Worm (Caenorhabditis elegans) whole organism, early embryonic: Measurements from ENCODE around the gene pptr-2.

ENCODE experiments used
- B0310.2 ChIP-seq: sonication (generic microtip); optimal IDR thresholded peaks from 2 replicates; lab custom pipeline; 2016; ENCODE audit warnings: mild to moderate bottlenecking, missing genetic modification characterization, missing compliant biosample characterization
- F13C5.2 ChIP-seq: sonication (generic microtip); optimal IDR thresholded peaks from 2 replicates; lab custom pipeline; 2017; ENCODE audit warnings: mild to moderate bottlenecking, missing genetic modification characterization, inconsistent platforms, missing compliant biosample characterization
- aly-1 ChIP-seq: sonication (generic microtip); optimal IDR thresholded peaks from 2 replicates; lab custom pipeline; 2016; ENCODE audit warnings: missing genetic modification characterization, missing compliant biosample characterization
- ama-1 ChIP-seq: fragments of 150-350 bp; optimal IDR thresholded peaks from 2 replicates; lab custom pipeline; 2014
- ceh-13 ChIP-seq: fragments of 200-800 bp; sonication (Bioruptor generic); optimal IDR thresholded peaks from 2 replicates; lab custom pipeline; 2018; ENCODE audit warnings: mild to moderate bottlenecking, missing genetic modification characterization, missing compliant biosample characterization
- flt-1 ChIP-seq: fragments of 200-800 bp; sonication (Bioruptor generic); IDR thresholded peaks from 2 replicates; pipeline ENCODE4 v1.3.6; 2022; ENCODE audit warnings: missing genetic modification characterization, missing compliant biosample characterization
- hmg-4 ChIP-seq: fragments of 200-800 bp; sonication (Bioruptor generic); optimal IDR thresholded peaks from 2 replicates; lab custom pipeline; 2018; ENCODE audit warnings: mild to moderate bottlenecking, missing genetic modification characterization, missing compliant biosample characterization
- hnd-1 ChIP-seq: sonication (generic microtip); optimal IDR thresholded peaks from 2 replicates; lab custom pipeline; 2016; ENCODE audit warnings: missing genetic modification characterization, missing compliant biosample characterization
- pes-1 ChIP-seq: fragments of 200-800 bp; sonication (Bioruptor generic); IDR thresholded peaks from 2 replicates; pipeline ENCODE4 v1.3.6; 2022; ENCODE audit warnings: missing genetic modification reagents, missing genetic modification characterization, missing compliant biosample characterization
- sea-1 ChIP-seq: fragments of 200-800 bp; sonication (Bioruptor generic); conservative IDR thresholded peaks from 2 replicates; pipeline ENCODE4 v1.3.6; 2022; ENCODE audit warnings: missing genetic modification characterization, missing compliant biosample characterization
- tbx-37 ChIP-seq: fragments of 200-800 bp; sonication (Bioruptor generic); conservative IDR thresholded peaks from 2 replicates; pipeline ENCODE4 v1.3.6; 2022; ENCODE audit warnings: missing genetic modification reagents, missing genetic modification characterization, missing compliant biosample characterization
- tra-4 ChIP-seq: sonication (generic microtip); optimal IDR thresholded peaks from 2 replicates; lab custom pipeline; 2017; ENCODE audit warnings: missing genetic modification characterization, missing compliant biosample characterization

ce11 chrV:11082964-11083363 lies 48.2 kb upstream of the pptr-2 start:
- TF ChIP-seq ama-1 (lab: Kevin White, UChicago): no peak
- TF ChIP-seq hmg-4: no peak
- no peak for TF ChIP-seq B0310.2 (tag; lab: Kevin White, UChicago)
- TF ChIP-seq pes-1: no peak
- TF ChIP-seq sea-1 (GFP tag; lab: Robert Waterston, UW): no peak
- no peak for TF ChIP-seq flt-1
- TF ChIP-seq aly-1 (tag; lab: Kevin White, UChicago): no peak
- no peak for TF ChIP-seq hnd-1
- TF ChIP-seq tbx-37 (GFP tag; lab: Robert Waterston, UW): no peak
- no peak for TF ChIP-seq ceh-13
- TF ChIP-seq F13C5.2 (tag; lab: Kevin White, UChicago): no peak
- no peak for TF ChIP-seq tra-4 (tag; lab: Kevin White, UChicago)
